Worm (Caenorhabditis elegans) whole organism, L3 larva: ENCODE measurements around the gene nas-7.

Experiments used
- elt-3 ChIP-seq, 3 experiments: fragments of 150-350 bp in 1 of 3; sonication (generic microtip) in 2 of 3; optimal IDR thresholded peaks; 2 replicates in 2 of 3; 4 replicates in 1 of 3; lab custom pipeline; 2014 to 2017; ENCODE audit warnings: missing biosample characterization in 3 of 3, missing genetic modification characterization in 3 of 3
- fos-1 ChIP-seq: fragments of 150-350 bp; optimal IDR thresholded peaks from 2 replicates; lab custom pipeline; 2014; ENCODE audit warnings: missing biosample characterization, missing genetic modification characterization

- TF ChIP-seq elt-3 (tag; optimal IDR thresholded peaks at IDR 0.05; lab: Kevin White, UChicago) (no peak), fos-1 (tag; lab: Kevin White, UChicago) (no peak)
These were observed 5.2 kb downstream of the nas-7 start for ce11 chrII:7397273-7397840.
